Worm (Caenorhabditis elegans) whole organism, L4/young adult: Measurements from ENCODE around the gene C49F8.3.

Experiments used
- W03F9.2 ChIP-seq: fragments of 150-350 bp; optimal IDR thresholded peaks from 2 replicates; lab custom pipeline; 2014; ENCODE audit warnings: missing biosample characterization, missing genetic modification characterization
- dao-5 ChIP-seq: sonication (generic microtip); optimal IDR thresholded peaks from 2 replicates; lab custom pipeline; 2016; ENCODE audit warnings: missing genotype, missing genetic modification characterization, moderate library complexity, missing compliant biosample characterization
- him-1 ChIP-seq: sonication (generic microtip); optimal IDR thresholded peaks from 2 replicates; lab custom pipeline; 2016; ENCODE audit warnings: missing genotype, missing genetic modification reagents, missing genetic modification characterization, missing compliant biosample characterization

C49F8.3 gene

ce11 chrX:13348417-13348816, 38.9 kb downstream of the C49F8.3 start:
- TF ChIP-seq W03F9.2 (tag; lab: Kevin White, UChicago) (peak; percentile 48), dao-5 (tag; lab: Kevin White, UChicago) (no peak), him-1 (tag; lab: Kevin White, UChicago) (no peak)

- no peak for TF ChIP-seq him-1 (tag; lab: Kevin White, UChicago)
- no peak for TF ChIP-seq W03F9.2 (tag; lab: Kevin White, UChicago)
- no peak for TF ChIP-seq dao-5 (tag; lab: Kevin White, UChicago)
Observed at ce11 chrX:13347251-13347650, 40.1 kb downstream of the C49F8.3 start.

ce11 chrX:13341853-13342252, 45.5 kb downstream of the C49F8.3 start:
- TF ChIP-seq W03F9.2 (tag; lab: Kevin White, UChicago) (no peak), dao-5 (tag; lab: Kevin White, UChicago) (no peak), him-1 (tag; lab: Kevin White, UChicago) (no peak)

- TF ChIP-seq him-1 (tag; lab: Kevin White, UChicago) (no peak), W03F9.2 (tag; lab: Kevin White, UChicago) (no peak), dao-5 (tag; lab: Kevin White, UChicago) (no peak)
Observed at ce11 chrX:13340970-13341369, 46.4 kb downstream of the C49F8.3 start.

- no peak for TF ChIP-seq dao-5 (tag; lab: Kevin White, UChicago)
- TF ChIP-seq him-1 (tag; lab: Kevin White, UChicago) = no peak
- no peak for TF ChIP-seq W03F9.2 (tag; lab: Kevin White, UChicago)
Observed at ce11 chrX:13339029-13339626, 48.2 kb downstream of the C49F8.3 start.

ce11 chrX:13337728-13338127, 49.6 kb downstream of the C49F8.3 start, which contains the start of gene ptr-24:
ptr-24 (plus strand) TSS chrX:13338028.
- TF ChIP-seq him-1 (tag; lab: Kevin White, UChicago) (no peak), dao-5 (tag; lab: Kevin White, UChicago) (no peak), W03F9.2 (tag; lab: Kevin White, UChicago) (no peak)

- no peak for TF ChIP-seq him-1 (tag; lab: Kevin White, UChicago)
- TF ChIP-seq dao-5 (tag; lab: Kevin White, UChicago) = no peak
- TF ChIP-seq W03F9.2 (tag; lab: Kevin White, UChicago) = no peak
Observed at ce11 chrX:13337000-13337399, 50.3 kb downstream of the C49F8.3 start.
